1 fruit fly cellular context compared by ENCODE assay signal in genomic region chr2L:15911591-15912007, dm6.
TF ChIP-seq lines count a peak whose summit lies in the region.

No protein-coding gene starts in this region.

TF ChIP-seq in whole organism, embryonic, 481 proteins besides CTCF, POLR2A, EP300 and RAD21 (continued from another document):
- TF ChIP-seq fd64A (GFP tag; optimal IDR thresholded peaks at IDR 0.05; lab: Kevin White, UChicago), result no peak
- no peak for TF ChIP-seq CG4282 (GFP tag; optimal IDR thresholded peaks at IDR 0.05; lab: Kevin White, UChicago)
- no peak for TF ChIP-seq D (optimal IDR thresholded peaks at IDR 0.05; lab: Kevin White, UChicago)
- TF ChIP-seq D (GFP tag; optimal IDR thresholded peaks at IDR 0.05; lab: Kevin White, UChicago), result no peak
- peak; percentile 100 for TF ChIP-seq ftz-f1 (GFP tag; optimal IDR thresholded peaks at IDR 0.05; lab: Kevin White, UChicago)
- TF ChIP-seq CG10543 (GFP tag; optimal IDR thresholded peaks at IDR 0.05; lab: Kevin White, UChicago), result peak; percentile 79
- TF ChIP-seq Opbp (GFP tag; IDR thresholded peaks at IDR 0.05; lab: Robert Waterston, UW; ENCODE audit: partially characterized antibody), result 0 out of 3 replicates have a peak, but pooled peaks have one; percentile 44
- TF ChIP-seq yki (optimal IDR thresholded peaks at IDR 0.05; lab: Kevin White, UChicago), result peak; percentile 81
- TF ChIP-seq CG15073 (GFP tag; optimal IDR thresholded peaks at IDR 0.05; lab: Kevin White, UChicago), result no peak
- peak; percentile 49; the same call in 1 of the 3 replicates for TF ChIP-seq sr (GFP tag; IDR thresholded peaks at IDR 0.05; lab: Robert Waterston, UW)
- TF ChIP-seq Blimp-1 (GFP tag; optimal IDR thresholded peaks at IDR 0.05; lab: Kevin White, UChicago), result peak; percentile 90
- no peak for TF ChIP-seq hkb (optimal IDR thresholded peaks at IDR 0.05; lab: Kevin White, UChicago)
- no peak for TF ChIP-seq hkb (GFP tag; IDR thresholded peaks at IDR 0.05; lab: Robert Waterston, UW)
- no peak for TF ChIP-seq CG9817 (tag; optimal IDR thresholded peaks at IDR 0.05; lab: Kevin White, UChicago)
- peak; percentile 3; the same call in 1 of the 2 replicates for TF ChIP-seq Adf1 (GFP tag; IDR thresholded peaks at IDR 0.05; lab: Robert Waterston, UW)
- peak; percentile 80 for TF ChIP-seq abd-A (tag; optimal IDR thresholded peaks at IDR 0.05; lab: Kevin White, UChicago)
- no peak for TF ChIP-seq Hmr (GFP tag; optimal IDR thresholded peaks at IDR 0.05; lab: Kevin White, UChicago)
- no peak for TF ChIP-seq Ravus (GFP tag; IDR thresholded peaks at IDR 0.05; lab: Robert Waterston, UW)
- TF ChIP-seq z (GFP tag; IDR thresholded peaks at IDR 0.05; lab: Robert Waterston, UW), result peak; percentile 85; the same call in 2 of the 3 replicates
- TF ChIP-seq CG17568 (GFP tag; optimal IDR thresholded peaks at IDR 0.05; lab: Kevin White, UChicago), result no peak
- no peak for TF ChIP-seq Dref (GFP tag; IDR thresholded peaks at IDR 0.05; lab: Robert Waterston, UW)
- peak; percentile 100 for TF ChIP-seq chinmo (GFP tag; IDR thresholded peaks at IDR 0.05; lab: Robert Waterston, UW; ENCODE audit: partially characterized antibody)
- peak; percentile 8; the same call in 1 of the 2 replicates for TF ChIP-seq rib (GFP tag; IDR thresholded peaks at IDR 0.05; lab: Robert Waterston, UW)
- TF ChIP-seq CG2199 (GFP tag; IDR thresholded peaks at IDR 0.05; lab: Robert Waterston, UW), result no peak; the same call in 2 of the 3 replicates
- TF ChIP-seq sug (tag; optimal IDR thresholded peaks at IDR 0.05; lab: Kevin White, UChicago), result peak; percentile 82
- TF ChIP-seq CG16779 (GFP tag; IDR thresholded peaks at IDR 0.05; lab: Robert Waterston, UW), result no peak
- peak; percentile 78 for TF ChIP-seq CG12769 (tag; optimal IDR thresholded peaks at IDR 0.05; lab: Kevin White, UChicago)
- TF ChIP-seq CG12391 (tag; optimal IDR thresholded peaks at IDR 0.05; lab: Kevin White, UChicago), result no peak
- TF ChIP-seq CG8290 (GFP tag; optimal IDR thresholded peaks at IDR 0.05; lab: Kevin White, UChicago), result no peak
- no peak for TF ChIP-seq CG8290 (tag; optimal IDR thresholded peaks at IDR 0.05; lab: Kevin White, UChicago)
- TF ChIP-seq onecut (GFP tag; IDR thresholded peaks at IDR 0.05; lab: Robert Waterston, UW), result no peak
- TF ChIP-seq cad (GFP tag; optimal IDR thresholded peaks at IDR 0.05; lab: Kevin White, UChicago), result no peak
- no peak for TF ChIP-seq CG10267 (tag; optimal IDR thresholded peaks at IDR 0.05; lab: Kevin White, UChicago)
- TF ChIP-seq usp (GFP tag; optimal IDR thresholded peaks at IDR 0.05; lab: Kevin White, UChicago), result peak; percentile 28
- TF ChIP-seq YL-1 (GFP tag; optimal IDR thresholded peaks at IDR 0.05; lab: Kevin White, UChicago), result no peak
- TF ChIP-seq Neu2 (GFP tag; optimal IDR thresholded peaks at IDR 0.05; lab: Kevin White, UChicago; ENCODE audit: borderline replicate concordance), result no peak
- no peak for TF ChIP-seq Ets65A (GFP tag; lab: Kevin White, UChicago)
- TF ChIP-seq cwo (GFP tag; optimal IDR thresholded peaks at IDR 0.05; lab: Kevin White, UChicago), result peak; percentile 95
- TF ChIP-seq Taf1 (GFP tag; IDR thresholded peaks at IDR 0.05; lab: Robert Waterston, UW), result no peak
- peak; percentile 47 for TF ChIP-seq Med (GFP tag; lab: Kevin White, UChicago)
- no peak for TF ChIP-seq Ssrp (tag; optimal IDR thresholded peaks at IDR 0.05; lab: Kevin White, UChicago)
- no peak for TF ChIP-seq pzg (GFP tag; optimal IDR thresholded peaks at IDR 0.05; lab: Kevin White, UChicago)
- no peak; the same call in 1 of the 2 replicates for TF ChIP-seq CG4360 (GFP tag; IDR thresholded peaks at IDR 0.05; lab: Robert Waterston, UW)
- peak in 1 of 2 experiments; percentile 99 for TF ChIP-seq Hr78 (GFP tag; optimal IDR thresholded peaks at IDR 0.05; lab: Kevin White, UChicago)
- TF ChIP-seq CG10274 (GFP tag; optimal IDR thresholded peaks at IDR 0.05; lab: Kevin White, UChicago), result no peak
- peak; percentile 73 for TF ChIP-seq bbx (GFP tag; IDR thresholded peaks at IDR 0.05; lab: Robert Waterston, UW; ENCODE audit: partially characterized antibody)
- no peak for TF ChIP-seq Stat92E (GFP tag; optimal IDR thresholded peaks at IDR 0.05; lab: Kevin White, UChicago)
- no peak for TF ChIP-seq emc (GFP tag; optimal IDR thresholded peaks at IDR 0.05; lab: Kevin White, UChicago)
- TF ChIP-seq prd (optimal IDR thresholded peaks at IDR 0.05; lab: Kevin White, UChicago), result no peak
- no peak for TF ChIP-seq prd (GFP tag; IDR thresholded peaks at IDR 0.05; lab: Robert Waterston, UW)
- no peak for TF ChIP-seq CG18599 (GFP tag; optimal IDR thresholded peaks at IDR 0.05; lab: Kevin White, UChicago)
- TF ChIP-seq kni (GFP tag; optimal IDR thresholded peaks at IDR 0.05; lab: Kevin White, UChicago), result peak; percentile 92
- no peak for TF ChIP-seq CG17385 (GFP tag; optimal IDR thresholded peaks at IDR 0.05; lab: Kevin White, UChicago)
- TF ChIP-seq Doc3 (GFP tag; IDR thresholded peaks at IDR 0.05; lab: Robert Waterston, UW; ENCODE audit: partially characterized antibody), result 0 out of 3 replicates have a peak, but pooled peaks have one; percentile 12
- no peak for TF ChIP-seq CG9797 (GFP tag; optimal IDR thresholded peaks at IDR 0.05; lab: Kevin White, UChicago)
- no peak for TF ChIP-seq CG30403 (GFP tag; optimal IDR thresholded peaks at IDR 0.05; lab: Kevin White, UChicago)
- TF ChIP-seq CG14441 (GFP tag; IDR thresholded peaks at IDR 0.05; lab: Robert Waterston, UW), result no peak
- no peak for TF ChIP-seq CG8089 (GFP tag; optimal IDR thresholded peaks at IDR 0.05; lab: Kevin White, UChicago)
- TF ChIP-seq CG3838 (GFP tag; optimal IDR thresholded peaks at IDR 0.05; lab: Kevin White, UChicago), result no peak
- TF ChIP-seq aop (GFP tag; IDR thresholded peaks at IDR 0.05; lab: Robert Waterston, UW), result no peak
- peak; percentile 100 for TF ChIP-seq CG31224 (GFP tag; IDR thresholded peaks at IDR 0.05; lab: Robert Waterston, UW)
- TF ChIP-seq kah (GFP tag; optimal IDR thresholded peaks at IDR 0.05; lab: Kevin White, UChicago), result peak; percentile 98
- TF ChIP-seq H2.0 (GFP tag; IDR thresholded peaks at IDR 0.05; lab: Robert Waterston, UW), result no peak
- peak; percentile 68; the same call in 1 of the 2 replicates for TF ChIP-seq Bgb (GFP tag; IDR thresholded peaks at IDR 0.05; lab: Robert Waterston, UW; ENCODE audit: partially characterized antibody)
- TF ChIP-seq CG1832 (GFP tag; optimal IDR thresholded peaks at IDR 0.05; lab: Kevin White, UChicago), result peak; percentile 92
- TF ChIP-seq HLH4C (GFP tag; IDR thresholded peaks at IDR 0.05; lab: Robert Waterston, UW; ENCODE audit: partially characterized antibody), result 0 out of 3 replicates have a peak, but pooled peaks have one; percentile 5
- peak; percentile 52 for TF ChIP-seq HLHmδ (GFP tag; optimal IDR thresholded peaks at IDR 0.05; lab: Kevin White, UChicago)
- TF ChIP-seq pros (GFP tag; optimal IDR thresholded peaks at IDR 0.05; lab: Kevin White, UChicago), result peak; percentile 5
- TF ChIP-seq CG11695 (GFP tag; IDR thresholded peaks at IDR 0.05; lab: Robert Waterston, UW), result no peak
- TF ChIP-seq Awh (GFP tag; IDR thresholded peaks at IDR 0.05; lab: Robert Waterston, UW), result no peak
- TF ChIP-seq CG6791 (GFP tag; IDR thresholded peaks at IDR 0.05; lab: Robert Waterston, UW; ENCODE audit: partially characterized antibody), result 0 out of 3 replicates have a peak, but pooled peaks have one; percentile 42
- peak; percentile 32; the same call in 1 of the 4 replicates for TF ChIP-seq Dll (GFP tag; IDR thresholded peaks at IDR 0.05; lab: Robert Waterston, UW; ENCODE audit: partially characterized antibody)
- no peak for TF ChIP-seq bowl (GFP tag; IDR thresholded peaks at IDR 0.05; lab: Robert Waterston, UW)
- no peak for TF ChIP-seq sqz (GFP tag; optimal IDR thresholded peaks at IDR 0.05; lab: Kevin White, UChicago)
